Worm (Caenorhabditis elegans) whole organism, L3 larva: Measurements from ENCODE around the gene F14D2.8.

Experiments used
- aly-2 ChIP-seq: fragments of 150-350 bp; optimal IDR thresholded peaks from 2 replicates; lab custom pipeline; 2014; ENCODE audit warnings: missing biosample characterization, missing genetic modification characterization
- ama-1 ChIP-seq: fragments of 150-350 bp; optimal IDR thresholded peaks from 2 replicates; lab custom pipeline; 2018
- egl-27 ChIP-seq: sonication (generic microtip); optimal IDR thresholded peaks from 4 replicates; lab custom pipeline; 2017; ENCODE audit warnings: missing biosample characterization, missing genetic modification reagents, missing genetic modification characterization
- elt-1 ChIP-seq: fragments of 150-350 bp; optimal IDR thresholded peaks from 2 replicates; lab custom pipeline; 2014; ENCODE audit warnings: missing biosample characterization, missing genetic modification characterization
- elt-3 ChIP-seq, 3 experiments: fragments of 150-350 bp in 1 of 3; sonication (generic microtip) in 2 of 3; optimal IDR thresholded peaks; 2 replicates in 2 of 3; 4 replicates in 1 of 3; lab custom pipeline; 2014 to 2017; ENCODE audit warnings: missing biosample characterization in 3 of 3, missing genetic modification characterization in 3 of 3
- mdl-1 ChIP-seq: fragments of 150-350 bp; optimal IDR thresholded peaks from 2 replicates; lab custom pipeline; 2014; ENCODE audit warnings: missing biosample characterization, missing genetic modification characterization
- nhr-11 ChIP-seq: fragments of 150-350 bp; optimal IDR thresholded peaks from 2 replicates; lab custom pipeline; 2014; ENCODE audit warnings: missing biosample characterization, missing genetic modification characterization
- pha-4 ChIP-seq: fragments of 150-350 bp; optimal IDR thresholded peaks from 2 replicates; lab custom pipeline; 2014; ENCODE audit warnings: missing biosample characterization, missing genetic modification reagents, missing genetic modification characterization
- pqm-1 ChIP-seq: fragments of 150-350 bp; optimal IDR thresholded peaks from 2 replicates; lab custom pipeline; 2017; ENCODE audit warnings: missing biosample characterization, missing genetic modification characterization, inconsistent platforms
- skn-1 ChIP-seq: fragments of 150-350 bp; optimal IDR thresholded peaks from 2 replicates; lab custom pipeline; 2014; ENCODE audit warnings: missing biosample characterization, missing genetic modification characterization
- unc-62 ChIP-seq: fragments of 150-350 bp; sonication (generic microtip); optimal IDR thresholded peaks from 4 replicates; lab custom pipeline; 2014; ENCODE audit warnings: missing biosample characterization, missing genetic modification reagents, missing genetic modification characterization
- ztf-4 ChIP-seq: fragments of 150-350 bp; optimal IDR thresholded peaks from 2 replicates; lab custom pipeline; 2014; ENCODE audit warnings: missing biosample characterization, missing genetic modification characterization

ce11 chrII:3376789-3377188, 27.1 kb upstream of the F14D2.8 start, which contains the start of gene bath-9:
- no peak for TF ChIP-seq elt-3 (tag; optimal IDR thresholded peaks at IDR 0.05; lab: Kevin White, UChicago)
- no peak for TF ChIP-seq pha-4 (tag; lab: Kevin White, UChicago)
- TF ChIP-seq nhr-11 (tag; lab: Kevin White, UChicago) = no peak
- no peak for TF ChIP-seq pqm-1 (tag; lab: Kevin White, UChicago)
- no peak for TF ChIP-seq ama-1 (lab: Kevin White, UChicago)
- no peak for TF ChIP-seq skn-1
- no peak for TF ChIP-seq mdl-1
- TF ChIP-seq egl-27 (tag; lab: Kevin White, UChicago) = no peak
- TF ChIP-seq unc-62 (GFP tag; lab: Kevin White, UChicago) = no peak
- no peak for TF ChIP-seq aly-2 (tag; lab: Kevin White, UChicago)
- TF ChIP-seq elt-1 (tag; lab: Kevin White, UChicago) = no peak
- TF ChIP-seq ztf-4 (tag; lab: Kevin White, UChicago) = no peak
